Fruit fly (Drosophila melanogaster) whole organism, adult: ENCODE data around the gene Send2.

Experiments
- CG12768 ChIP-seq: fragments of 200-800 bp; sonication (Bioruptor generic); optimal IDR thresholded peaks from 2 replicates; lab custom pipeline; 2017; ENCODE audit warnings: missing biosample characterization, missing genetic modification characterization, mild to moderate bottlenecking, moderate library complexity, missing genetic modification reagents
- CG1620 ChIP-seq: fragments of 200-800 bp; sonication (Bioruptor generic); optimal IDR thresholded peaks from 2 replicates; lab custom pipeline; 2016; ENCODE audit warnings: missing biosample characterization, missing genetic modification characterization
- CG33017 ChIP-seq: fragments of 200-800 bp; sonication (Bioruptor generic); optimal IDR thresholded peaks from 2 replicates; lab custom pipeline; 2018; ENCODE audit warnings: missing biosample characterization, mild to moderate bottlenecking, missing genetic modification characterization, moderate library complexity
- CG5204 ChIP-seq: fragments of 200-800 bp; sonication (Bioruptor generic); optimal IDR thresholded peaks from 2 replicates; lab custom pipeline; 2016; ENCODE audit warnings: missing biosample characterization, missing genetic modification characterization
- CG7101 ChIP-seq: fragments of 200-800 bp; sonication (Bioruptor generic); optimal IDR thresholded peaks from 2 replicates; lab custom pipeline; 2018; ENCODE audit warnings: missing biosample characterization, mild to moderate bottlenecking, missing genetic modification characterization, moderate library complexity
- Crg-1 ChIP-seq: fragments of 200-800 bp; sonication (Bioruptor generic); optimal IDR thresholded peaks from 2 replicates; lab custom pipeline; 2016; ENCODE audit warnings: missing biosample characterization, missing genetic modification characterization
- bab1 ChIP-seq: fragments of 200-800 bp; sonication (Bioruptor generic); optimal IDR thresholded peaks from 3 replicates; lab custom pipeline; 2019; ENCODE audit warnings: missing biosample characterization, mild to moderate bottlenecking, missing genetic modification characterization, moderate library complexity
- kay ChIP-seq: fragments of 200-800 bp; sonication (Bioruptor generic); peaks from one replicate; lab custom pipeline; 2016; ENCODE audit warnings: missing biosample characterization, missing genetic modification characterization, borderline replicate concordance
- tj ChIP-seq: fragments of 200-800 bp; sonication (Bioruptor generic); optimal IDR thresholded peaks from 3 replicates; lab custom pipeline; 2017; ENCODE audit warnings: missing biosample characterization, mild to moderate bottlenecking, missing genetic modification characterization, moderate library complexity

Send2 gene

dm6 chr2L:14302478-14302877 lies 44.0 kb downstream of the Send2 start:
- TF ChIP-seq kay (GFP tag; lab: Kevin White, UChicago), result no peak
- no peak for TF ChIP-seq CG12768
- no peak for TF ChIP-seq CG7101
- TF ChIP-seq CG1620, result no peak
- no peak for TF ChIP-seq Crg-1 (GFP tag; lab: Kevin White, UChicago)
- TF ChIP-seq bab1 (GFP tag; lab: Kevin White, UChicago), result no peak
- TF ChIP-seq CG5204 (GFP tag; lab: Kevin White, UChicago), result no peak

- TF ChIP-seq CG12768, result no peak
- no peak for TF ChIP-seq CG5204 (GFP tag; lab: Kevin White, UChicago)
- TF ChIP-seq bab1 (GFP tag; lab: Kevin White, UChicago), result no peak
- TF ChIP-seq tj (GFP tag; lab: Kevin White, UChicago), result peak; percentile 91
- no peak for TF ChIP-seq CG33017
- TF ChIP-seq CG7101, result no peak
Measured at dm6 chr2L:14300718-14301361, 45.6 kb downstream of the Send2 start.
